Fruit fly (Drosophila melanogaster): ENCODE data around the gene ago.
A peak's percentile ranks its signal among the peaks of the same experiment; 100 is the strongest.

dm6 chr3L:4253611-4254300 lies 350 bp downstream of the ago start:
- TF ChIP-seq pad (GFP tag; optimal IDR thresholded peaks at IDR 0.05) (peak; percentile 35), cic (GFP tag; optimal IDR thresholded peaks at IDR 0.05) (peak; percentile 4)
